Fruit fly (Drosophila melanogaster): Measurements from ENCODE around the gene slmo.

- TF ChIP-seq CG12768 (GFP tag; optimal IDR thresholded peaks at IDR 0.05), result peak; percentile 88
- peak; percentile 100 for TF ChIP-seq kay (GFP tag; ENCODE audit: borderline replicate concordance)
- peak; percentile 49 for TF ChIP-seq Crg-1 (GFP tag; optimal IDR thresholded peaks at IDR 0.05)
- peak; percentile 47 for TF ChIP-seq CG7045 (GFP tag; optimal IDR thresholded peaks at IDR 0.05)
- peak; percentile 69 for TF ChIP-seq CG11617 (GFP tag; optimal IDR thresholded peaks at IDR 0.05)
- peak; percentile 85 for TF ChIP-seq tj (GFP tag; optimal IDR thresholded peaks at IDR 0.05)
- peak; percentile 99 for TF ChIP-seq Mnt (GFP tag; optimal IDR thresholded peaks at IDR 0.05)
- peak; percentile 63 for TF ChIP-seq ovo (GFP tag; optimal IDR thresholded peaks at IDR 0.05)
- peak; percentile 79 for TF ChIP-seq bab1 (GFP tag; optimal IDR thresholded peaks at IDR 0.05)
- peak; percentile 91 to 93 for TF ChIP-seq cnc (optimal IDR thresholded peaks at IDR 0.05)
- TF ChIP-seq CG1620 (GFP tag; optimal IDR thresholded peaks at IDR 0.05), result peak; percentile 19
These were observed 40.2 kb upstream of the slmo start for dm6 chr2L:6088371-6089365.

Measured in whole organism, adult.